Fruit fly (Drosophila melanogaster) whole organism, embryonic: ENCODE results near the gene Gs2.

Experiments
- CG4707 ChIP-seq: fragments of 200-800 bp; sonication (Bioruptor generic); optimal IDR thresholded peaks from 2 replicates; lab custom pipeline; 2018; ENCODE audit warnings: missing biosample characterization, mild to moderate bottlenecking, missing genetic modification characterization, moderate library complexity
- bowl ChIP-seq: fragments of 200-800 bp; sonication (Bioruptor generic); IDR thresholded peaks from 2 replicates; pipeline ENCODE4 v1.3.6; 2022; ENCODE audit warnings: missing biosample characterization, missing genetic modification characterization

DNA sequence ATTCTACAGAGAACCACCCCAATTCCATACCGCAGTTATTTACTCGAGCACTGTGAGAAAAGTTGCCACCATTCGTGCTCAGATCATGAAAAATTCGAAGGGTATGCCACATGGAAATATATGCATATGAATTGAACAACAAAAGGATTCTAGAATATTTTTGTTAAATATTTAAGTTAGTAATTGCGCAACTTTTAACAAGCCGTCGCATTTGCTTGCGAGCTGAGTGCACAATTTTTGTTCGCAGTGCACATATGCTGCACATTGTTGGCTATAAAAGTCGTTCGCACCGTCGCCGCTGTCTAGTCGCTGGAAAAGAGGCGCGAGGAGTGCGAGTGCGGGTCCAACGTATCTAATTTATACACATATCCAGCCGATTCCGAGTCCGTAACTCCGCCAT lies 54.1 kb downstream of the Gs2 start, which contains the start of gene Cyp4g15:
- no peak for TF ChIP-seq CG4707 (GFP tag; lab: Kevin White, UChicago)
- no peak for TF ChIP-seq bowl (GFP tag; lab: Robert Waterston, UW)
